Fruit fly (Drosophila melanogaster) whole organism, wandering third instar larva: ENCODE data around the gene CG17177.

Source experiments
- Abd-B ChIP-seq: fragments of >200 bp; optimal IDR thresholded peaks from 2 replicates; lab custom pipeline; 2017; ENCODE audit warnings: missing biosample characterization, missing genetic modification characterization
- CG32264 ChIP-seq: fragments of 200-800 bp; sonication (Bioruptor generic); optimal IDR thresholded peaks from 2 replicates; lab custom pipeline; 2016; ENCODE audit warnings: missing biosample characterization, missing genetic modification characterization
- CG9705 ChIP-seq: fragments of 200-800 bp; sonication (Bioruptor generic); optimal IDR thresholded peaks from 2 replicates; lab custom pipeline; 2018; ENCODE audit warnings: missing biosample characterization, mild to moderate bottlenecking, missing genetic modification characterization
- Dfd ChIP-seq: fragments of >200 bp; optimal IDR thresholded peaks from 2 replicates; lab custom pipeline; 2017; ENCODE audit warnings: missing biosample characterization, missing genetic modification characterization
- Dif ChIP-seq: fragments of 200-275, 200-300 bp; sonication (Bioruptor generic); optimal IDR thresholded peaks from 2 replicates; lab custom pipeline; 2018; ENCODE audit warnings: missing biosample characterization, missing genetic modification characterization; ENCODE audit not compliant: partially characterized antibody
- Hnf4 ChIP-seq: fragments of 200-800 bp; sonication (Bioruptor generic); optimal IDR thresholded peaks from 2 replicates; lab custom pipeline; 2016; ENCODE audit warnings: missing biosample characterization, mild to moderate bottlenecking, missing genetic modification characterization
- Hr78 ChIP-seq: fragments of >200 bp; optimal IDR thresholded peaks from 2 replicates; lab custom pipeline; 2017; ENCODE audit warnings: missing biosample characterization, missing genetic modification characterization
- Hr83 ChIP-seq: fragments of 200-300 bp; sonication (Bioruptor generic); optimal IDR thresholded peaks from 2 replicates; lab custom pipeline; 2016; ENCODE audit warnings: missing biosample characterization, mild to moderate bottlenecking, missing genetic modification characterization, moderate library complexity; ENCODE audit not compliant: poor library complexity, severe bottlenecking
- Jra ChIP-seq: sonication (Bioruptor generic); optimal IDR thresholded peaks from 2 replicates; lab custom pipeline; 2016; ENCODE audit warnings: missing biosample characterization, missing genetic modification characterization
- Myc ChIP-seq: fragments of >200 bp; optimal IDR thresholded peaks from 2 replicates; lab custom pipeline; 2017
- N ChIP-seq: fragments of >200 bp; optimal IDR thresholded peaks from 2 replicates; lab custom pipeline; 2018; ENCODE audit warnings: missing biosample characterization, missing external identifiers, missing genetic modification characterization
- OdsH ChIP-seq: fragments of 200-800 bp; sonication (Bioruptor generic); optimal IDR thresholded peaks from 2 replicates; lab custom pipeline; 2016; ENCODE audit warnings: missing biosample characterization, mild to moderate bottlenecking, missing genetic modification characterization
- Rel ChIP-seq, 2 experiments: fragments of 200-800 bp; sonication (Bioruptor generic) in 1 of 2; optimal IDR thresholded peaks; 2 replicates in 1 of 2; 3 replicates in 1 of 2; lab custom pipeline; 2016 to 2019; ENCODE audit warnings: mild to moderate bottlenecking in 2 of 2, missing biosample characterization in 2 of 2, missing genetic modification characterization in 2 of 2, moderate library complexity in 1 of 2
- Sp1 ChIP-seq: fragments of 200-800 bp; sonication (Bioruptor generic); optimal IDR thresholded peaks from 3 replicates; lab custom pipeline; 2019; ENCODE audit warnings: missing biosample characterization, mild to moderate bottlenecking, missing genetic modification characterization, moderate library complexity
- Vsx2 ChIP-seq: fragments of 200-300, 225-300 bp; sonication (Bioruptor generic); optimal IDR thresholded peaks from 2 replicates; lab custom pipeline; 2018; ENCODE audit warnings: missing biosample characterization, missing genetic modification characterization; ENCODE audit not compliant: partially characterized antibody
- br ChIP-seq: fragments of 200-800 bp; sonication (Bioruptor generic); optimal IDR thresholded peaks from 2 replicates; lab custom pipeline; 2016; ENCODE audit warnings: missing biosample characterization, missing genetic modification characterization
- brk ChIP-seq: fragments of 200-800 bp; sonication (Bioruptor generic); optimal IDR thresholded peaks from 2 replicates; lab custom pipeline; 2016; ENCODE audit warnings: missing biosample characterization, mild to moderate bottlenecking, missing genetic modification characterization
- dl ChIP-seq, 2 experiments: fragments of 175-275, 200-275 bp in 1 of 2; fragments of 200-275 bp in 1 of 2; sonication (Bioruptor generic); optimal IDR thresholded peaks; lab custom pipeline; 2018; ENCODE audit warnings: mild to moderate bottlenecking in 2 of 2, missing biosample characterization in 2 of 2, missing genetic modification characterization in 2 of 2, moderate library complexity in 2 of 2; ENCODE audit not compliant: partially characterized antibody in 2 of 2, insufficient read depth in 1 of 2
- dmrt93B ChIP-seq: fragments of 200-800 bp; sonication (Bioruptor generic); optimal IDR thresholded peaks from 2 replicates; lab custom pipeline; 2018; ENCODE audit warnings: missing biosample characterization, mild to moderate bottlenecking, missing genetic modification characterization
- dsf ChIP-seq: sonication (Bioruptor generic); optimal IDR thresholded peaks from 2 replicates; lab custom pipeline; 2016; ENCODE audit warnings: missing biosample characterization, missing genetic modification characterization, borderline replicate concordance
- foxo ChIP-seq, 2 experiments: fragments of 200-800 bp; sonication (Bioruptor generic); optimal IDR thresholded peaks; 2 replicates in 1 of 2; 3 replicates in 1 of 2; lab custom pipeline; 2016 to 2017; ENCODE audit warnings: missing biosample characterization in 2 of 2, missing genetic modification characterization in 2 of 2
- fru ChIP-seq: fragments of 200-800 bp; sonication (Bioruptor generic); optimal IDR thresholded peaks from 3 replicates; lab custom pipeline; 2016; ENCODE audit warnings: missing biosample characterization, mild to moderate bottlenecking, missing genetic modification characterization
- h ChIP-seq: fragments of 200-800 bp; sonication (Bioruptor generic); optimal IDR thresholded peaks from 3 replicates; lab custom pipeline; 2016; ENCODE audit warnings: missing biosample characterization, mild to moderate bottlenecking, missing genetic modification characterization
- jim ChIP-seq: fragments of 175-275, 200-325 bp; sonication (Bioruptor generic); optimal IDR thresholded peaks from 2 replicates; lab custom pipeline; 2016; ENCODE audit warnings: missing biosample characterization, mild to moderate bottlenecking, missing genetic modification characterization
- lola ChIP-seq: fragments of >200 bp; optimal IDR thresholded peaks from 2 replicates; lab custom pipeline; 2017; ENCODE audit warnings: missing biosample characterization, missing genetic modification characterization
- pan ChIP-seq: fragments of >200 bp; optimal IDR thresholded peaks from 2 replicates; lab custom pipeline; 2017
- psq ChIP-seq: fragments of 200-800 bp; sonication (Bioruptor generic); optimal IDR thresholded peaks from 3 replicates; lab custom pipeline; 2017; ENCODE audit warnings: missing biosample characterization, mild to moderate bottlenecking, missing genetic modification characterization, moderate library complexity
- rgr ChIP-seq: fragments of 200-800 bp; sonication (Bioruptor generic); optimal IDR thresholded peaks from 3 replicates; lab custom pipeline; 2016; ENCODE audit warnings: missing biosample characterization, mild to moderate bottlenecking, missing genetic modification characterization
- sv ChIP-seq: fragments of 200-800 bp; sonication (Bioruptor generic); optimal IDR thresholded peaks from 3 replicates; lab custom pipeline; 2016; ENCODE audit warnings: missing biosample characterization, missing genetic modification characterization
- tai ChIP-seq: sonication (Bioruptor generic); optimal IDR thresholded peaks from 2 replicates; lab custom pipeline; 2016; ENCODE audit warnings: missing biosample characterization, missing genetic modification characterization
- usp ChIP-seq: fragments of >200 bp; optimal IDR thresholded peaks from 2 replicates; lab custom pipeline; 2017; ENCODE audit warnings: missing biosample characterization, missing genetic modification characterization
- woc ChIP-seq: sonication (Bioruptor generic); optimal IDR thresholded peaks from 2 replicates; lab custom pipeline; 2016; ENCODE audit warnings: missing biosample characterization, mild to moderate bottlenecking, missing genetic modification characterization

The CG17177 gene

DNA sequence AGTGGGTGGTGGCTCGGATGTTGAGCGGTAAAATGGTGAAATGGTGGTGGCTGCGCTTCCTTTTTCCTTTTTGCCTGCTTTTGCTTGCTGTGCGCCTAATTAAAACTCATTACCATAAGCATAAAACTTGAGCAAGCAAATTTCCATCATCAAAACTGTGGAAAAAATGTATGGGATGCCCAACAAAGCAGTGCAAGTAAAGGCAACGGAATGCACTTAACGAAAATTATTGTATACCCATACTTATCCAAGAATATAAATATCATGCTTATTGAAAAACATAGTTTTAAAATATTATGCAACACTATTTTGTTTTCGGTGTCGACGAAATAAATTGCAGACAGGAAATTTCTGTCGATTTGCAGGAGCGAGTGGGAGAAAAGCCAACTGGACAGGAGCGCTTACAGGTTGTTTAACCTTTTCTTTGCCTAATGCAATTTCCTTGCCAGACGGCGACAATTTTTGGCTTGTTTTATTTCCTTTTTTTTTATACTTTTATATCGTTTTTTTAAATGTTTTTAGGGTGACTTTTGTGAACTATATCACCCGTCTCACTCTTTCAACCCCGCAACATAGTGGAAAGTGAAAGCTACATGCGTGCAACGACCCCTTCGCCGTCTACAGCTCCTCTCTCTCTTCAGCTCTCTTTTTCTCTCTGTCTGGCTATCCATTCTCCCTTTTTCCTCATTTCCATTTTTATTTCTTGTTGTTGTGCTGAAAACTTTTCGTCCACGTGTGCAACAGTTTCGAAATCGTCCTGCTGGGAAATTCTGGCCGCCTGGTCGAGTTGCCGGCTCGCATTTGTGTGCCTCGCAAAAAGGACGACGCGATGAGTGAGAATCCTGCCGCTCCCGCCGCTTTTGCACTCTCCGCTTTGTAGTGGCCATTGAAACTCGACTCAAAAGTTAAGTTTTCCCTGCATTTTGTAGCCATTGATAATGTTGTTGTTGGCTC lies 41.2 kb downstream of the CG17177 start:
- TF ChIP-seq dsf (GFP tag; lab: Kevin White, UChicago) (no peak), CG32264 (GFP tag; lab: Kevin White, UChicago) (no peak), jim (no peak), sv (no peak), Myc (lab: Kevin White, UChicago) (no peak), usp (no peak), psq (GFP tag; lab: Kevin White, UChicago) (no peak), Dif (GFP tag; lab: Kevin White, UChicago) (no peak), br (GFP tag; lab: Kevin White, UChicago) (no peak), OdsH (GFP tag; lab: Kevin White, UChicago) (no peak), N (GFP tag; lab: Kevin White, UChicago) (no peak), Hnf4 (GFP tag; lab: Kevin White, UChicago) (no peak), Hr83 (GFP tag; lab: Kevin White, UChicago) (no peak), tai (GFP tag; lab: Kevin White, UChicago) (no peak), foxo (GFP tag; optimal IDR thresholded peaks at IDR 0.05; lab: Kevin White, UChicago) (no peak), rgr (GFP tag; lab: Kevin White, UChicago) (no peak), Vsx2 (GFP tag; lab: Kevin White, UChicago) (no peak), Abd-B (no peak), dmrt93B (no peak)
- TF ChIP-seq, all 38 proteins: peak for 0

DNA sequence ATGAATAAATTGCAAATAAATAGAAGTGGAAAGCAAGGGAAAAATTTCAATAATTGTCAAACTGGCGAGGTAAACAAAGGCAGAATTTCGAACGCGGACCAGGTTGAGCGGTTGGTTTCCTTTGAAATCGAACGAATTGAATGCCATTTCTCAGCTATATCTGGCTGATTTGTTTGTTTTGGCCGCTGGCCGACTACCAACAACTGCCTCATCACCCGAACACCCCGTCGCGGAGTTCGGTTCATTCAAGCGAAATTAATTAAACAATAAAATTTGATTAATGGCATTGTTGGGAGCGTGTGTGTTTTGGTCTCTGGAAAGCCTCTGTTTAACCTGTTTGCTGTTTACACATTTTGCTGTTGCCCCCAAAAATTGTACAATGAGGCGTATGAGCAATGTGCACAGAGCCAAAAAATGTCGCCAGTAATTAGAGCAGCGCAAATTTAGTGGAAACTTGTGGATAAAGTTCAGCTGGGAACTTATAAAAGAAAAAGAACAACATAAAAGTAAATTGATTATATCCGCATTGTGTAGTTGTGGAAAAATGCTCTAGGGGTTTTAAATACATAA lies 43.9 kb downstream of the CG17177 start:
- TF ChIP-seq h (GFP tag; lab: Kevin White, UChicago) (peak; percentile 18), rgr (GFP tag; lab: Kevin White, UChicago) (peak; percentile 3), tai (GFP tag; lab: Kevin White, UChicago) (no peak), br (GFP tag; lab: Kevin White, UChicago) (peak; percentile 1)

- TF ChIP-seq Dfd (GFP tag; lab: Kevin White, UChicago) (no peak), CG32264 (GFP tag; lab: Kevin White, UChicago) (no peak), Sp1 (no peak), lola (GFP tag; lab: Kevin White, UChicago) (no peak), woc (GFP tag; lab: Kevin White, UChicago) (no peak), Dif (GFP tag; lab: Kevin White, UChicago) (no peak), tai (GFP tag; lab: Kevin White, UChicago) (no peak), Myc (lab: Kevin White, UChicago) (no peak), dl (GFP tag; optimal IDR thresholded peaks at IDR 0.05; lab: Kevin White, UChicago; ENCODE audit: insufficient read depth in 1 of 2, partially characterized antibody in 2 of 2) (no peak), fru (GFP tag; lab: Kevin White, UChicago) (no peak), Hr78 (GFP tag; lab: Kevin White, UChicago) (no peak)
Observed at dm6 chr3L:14655681-14656080, 45.8 kb downstream of the CG17177 start.

dm6 chr3L:14655178-14655577 lies 46.3 kb downstream of the CG17177 start:
- TF ChIP-seq tai (GFP tag; lab: Kevin White, UChicago) (no peak), CG32264 (GFP tag; lab: Kevin White, UChicago) (no peak), foxo (GFP tag; optimal IDR thresholded peaks at IDR 0.05; lab: Kevin White, UChicago) (no peak), pan (lab: Kevin White, UChicago) (no peak), h (GFP tag; lab: Kevin White, UChicago) (no peak), Myc (lab: Kevin White, UChicago) (no peak), brk (GFP tag; lab: Kevin White, UChicago) (no peak), Rel (GFP tag; optimal IDR thresholded peaks at IDR 0.05; lab: Kevin White, UChicago) (no peak), Rel (tag; optimal IDR thresholded peaks at IDR 0.05; lab: Kevin White, UChicago) (no peak), dsf (GFP tag; lab: Kevin White, UChicago) (no peak), dl (GFP tag; optimal IDR thresholded peaks at IDR 0.05; lab: Kevin White, UChicago; ENCODE audit: insufficient read depth in 1 of 2, partially characterized antibody in 2 of 2) (no peak), Jra (GFP tag; lab: Kevin White, UChicago) (no peak), CG9705 (no peak)
